Worm (Caenorhabditis elegans) whole organism, L4 larva: ENCODE results near the gene atgl-1.

Source experiments
- F10B5.3 ChIP-seq: sonication (generic microtip); optimal IDR thresholded peaks from 2 replicates; lab custom pipeline; 2016; ENCODE audit warnings: mild to moderate bottlenecking, missing genetic modification characterization, missing compliant biosample characterization
- F37D6.2 ChIP-seq: sonication (generic microtip); optimal IDR thresholded peaks from 2 replicates; lab custom pipeline; 2016; ENCODE audit warnings: mild to moderate bottlenecking, missing genetic modification characterization, missing compliant biosample characterization
- F44E2.7 ChIP-seq: fragments of 200-800 bp; sonication (Bioruptor generic); IDR thresholded peaks from 2 replicates; pipeline ENCODE4 v2.1.2; 2022; ENCODE audit warnings: missing genetic modification characterization, missing compliant biosample characterization
- F49E8.2 ChIP-seq: sonication (generic microtip); optimal IDR thresholded peaks from 2 replicates; lab custom pipeline; 2016; ENCODE audit warnings: missing compliant biosample characterization, mild to moderate bottlenecking, missing genetic modification characterization, borderline replicate concordance
- Y48G9A.11 ChIP-seq: fragments of 200-800 bp; sonication (Bioruptor generic); IDR thresholded peaks from 2 replicates; pipeline ENCODE4 v1.3.6; 2022; ENCODE audit warnings: missing genetic modification reagents, missing genetic modification characterization, missing compliant biosample characterization
- aha-1 ChIP-seq: fragments of 150-350 bp; peaks from one replicate; lab custom pipeline; 2014; ENCODE audit warnings: missing biosample characterization, missing genetic modification characterization
- aly-2 ChIP-seq: sonication (generic microtip); optimal IDR thresholded peaks from 2 replicates; lab custom pipeline; 2018; ENCODE audit warnings: missing biosample characterization, missing genetic modification characterization
- daf-12 ChIP-seq: fragments of 150-350 bp; optimal IDR thresholded peaks from 2 replicates; lab custom pipeline; 2014; ENCODE audit warnings: missing biosample characterization, missing genetic modification reagents, missing genetic modification characterization
- daf-16 ChIP-seq, 3 experiments: sonication (generic microtip); optimal IDR thresholded peaks; 2 replicates each; lab custom pipeline; 2016 to 2017; ENCODE audit warnings: missing genetic modification characterization in 3 of 3, missing genetic modification reagents in 3 of 3, mild to moderate bottlenecking in 2 of 3, missing compliant biosample characterization in 2 of 3, missing biosample characterization in 1 of 3, moderate library complexity in 1 of 3
- daf-19 ChIP-seq: fragments of 200-800 bp; sonication (Bioruptor generic); conservative IDR thresholded peaks from 2 replicates; pipeline ENCODE4 v1.3.6; 2022; ENCODE audit warnings: missing genetic modification characterization, missing compliant biosample characterization
- dmd-6 ChIP-seq: fragments of 200-800 bp; sonication (Bioruptor generic); IDR thresholded peaks from 2 replicates; pipeline ENCODE4 v1.3.6; 2022; ENCODE audit warnings: missing genetic modification reagents, missing genetic modification characterization, missing compliant biosample characterization
- dve-1 ChIP-seq: sonication (generic microtip); optimal IDR thresholded peaks from 2 replicates; lab custom pipeline; 2017; ENCODE audit warnings: antibody characterized with exemption, mild to moderate bottlenecking, missing genetic modification characterization, missing compliant biosample characterization; ENCODE audit not compliant: insufficient read depth
- fkh-10 ChIP-seq: fragments of 150-350 bp; optimal IDR thresholded peaks from 2 replicates; lab custom pipeline; 2014; ENCODE audit warnings: missing biosample characterization, missing genetic modification reagents, missing genetic modification characterization
- hlh-11 ChIP-seq: fragments of 200-800 bp; sonication (Bioruptor generic); optimal IDR thresholded peaks from 2 replicates; lab custom pipeline; 2018; ENCODE audit warnings: mild to moderate bottlenecking, missing genetic modification characterization, missing compliant biosample characterization
- hlh-30 ChIP-seq: sonication (generic microtip); optimal IDR thresholded peaks from 2 replicates; lab custom pipeline; 2017; ENCODE audit warnings: antibody characterized with exemption, mild to moderate bottlenecking, missing genetic modification characterization, missing compliant biosample characterization; ENCODE audit not compliant: insufficient read depth
- lim-7 ChIP-seq: fragments of 200-800 bp; sonication (Bioruptor generic); IDR thresholded peaks from 2 replicates; pipeline ENCODE4 v1.3.6; 2022; ENCODE audit warnings: missing genetic modification characterization, missing compliant biosample characterization
- lin-1 ChIP-seq: fragments of 200-800 bp; sonication (Bioruptor generic); IDR thresholded peaks from 2 replicates; pipeline ENCODE4 v1.3.6; 2022; ENCODE audit warnings: missing genetic modification reagents, missing genetic modification characterization, missing compliant biosample characterization
- lin-13 ChIP-seq: fragments of 150-350 bp; optimal IDR thresholded peaks from 2 replicates; lab custom pipeline; 2014; ENCODE audit warnings: missing biosample characterization, missing genetic modification reagents, missing genetic modification characterization
- lin-38 ChIP-seq: fragments of 200-800 bp; sonication (Bioruptor generic); IDR thresholded peaks from 2 replicates; pipeline ENCODE4 v1.3.6; 2022; ENCODE audit warnings: missing genetic modification reagents, missing genetic modification characterization, missing compliant biosample characterization
- lir-3 ChIP-seq: sonication (generic microtip); optimal IDR thresholded peaks from 2 replicates; lab custom pipeline; 2016; ENCODE audit warnings: mild to moderate bottlenecking, missing genetic modification characterization, missing compliant biosample characterization
- lsy-2 ChIP-seq, 2 experiments: fragments of 150-350 bp in 1 of 2; sonication (generic microtip) in 1 of 2; optimal IDR thresholded peaks; 2 replicates each; lab custom pipeline; 2014 to 2017; ENCODE audit warnings: missing biosample characterization in 2 of 2, missing genetic modification characterization in 2 of 2
- madf-9 ChIP-seq: fragments of 200-800 bp; sonication (Bioruptor generic); conservative IDR thresholded peaks from 2 replicates; pipeline ENCODE4 v1.3.6; 2022; ENCODE audit warnings: missing genetic modification reagents, missing genetic modification characterization, missing compliant biosample characterization
- mdl-1 ChIP-seq, 2 experiments: fragments of 150-350 bp in 1 of 2; sonication (generic microtip) in 1 of 2; optimal IDR thresholded peaks; 2 replicates each; lab custom pipeline; 2014 to 2017; ENCODE audit warnings: missing biosample characterization in 2 of 2, missing genetic modification characterization in 2 of 2
- mdt-29 ChIP-seq: fragments of 200-800 bp; sonication (Bioruptor generic); IDR thresholded peaks from 2 replicates; pipeline ENCODE4 v1.3.6; 2022; ENCODE audit warnings: missing genetic modification reagents, missing genetic modification characterization, missing compliant biosample characterization
- mxl-3 ChIP-seq: fragments of 200-800 bp; sonication (Bioruptor generic); optimal IDR thresholded peaks from 2 replicates; lab custom pipeline; 2018; ENCODE audit warnings: mild to moderate bottlenecking, missing genetic modification characterization, missing compliant biosample characterization
- nhr-102 ChIP-seq: sonication (generic microtip); optimal IDR thresholded peaks from 2 replicates; lab custom pipeline; 2016; ENCODE audit warnings: mild to moderate bottlenecking, missing genetic modification characterization, moderate library complexity, missing compliant biosample characterization
- nhr-11 ChIP-seq: fragments of 150-350 bp; optimal IDR thresholded peaks from 2 replicates; lab custom pipeline; 2014; ENCODE audit warnings: missing biosample characterization, missing genetic modification characterization
- nhr-111 ChIP-seq: fragments of 200-800 bp; sonication (Bioruptor generic); optimal IDR thresholded peaks from 2 replicates; lab custom pipeline; 2018; ENCODE audit warnings: mild to moderate bottlenecking, missing genetic modification characterization, missing compliant biosample characterization
- nhr-237 ChIP-seq: sonication (generic microtip); optimal IDR thresholded peaks from 2 replicates; lab custom pipeline; 2017; ENCODE audit warnings: missing biosample characterization, missing genetic modification characterization
- nhr-28 ChIP-seq: fragments of 150-350 bp; optimal IDR thresholded peaks from 2 replicates; lab custom pipeline; 2014; ENCODE audit warnings: missing biosample characterization, missing genetic modification characterization
- nhr-42 ChIP-seq: fragments of 200-800 bp; sonication (Bioruptor generic); IDR thresholded peaks from 2 replicates; pipeline ENCODE4 v1.3.6; 2022; ENCODE audit warnings: missing genetic modification characterization, missing compliant biosample characterization
- nhr-48 ChIP-seq: sonication (generic microtip); optimal IDR thresholded peaks from 2 replicates; lab custom pipeline; 2016; ENCODE audit warnings: mild to moderate bottlenecking, missing genetic modification characterization, missing compliant biosample characterization
- nhr-77 ChIP-seq: fragments of 150-350 bp; optimal IDR thresholded peaks from 2 replicates; lab custom pipeline; 2014; ENCODE audit warnings: missing biosample characterization, missing genetic modification characterization
- pqm-1 ChIP-seq: sonication (generic microtip); optimal IDR thresholded peaks from 2 replicates; lab custom pipeline; 2017; ENCODE audit warnings: missing biosample characterization, missing genetic modification characterization
- set-16 ChIP-seq: fragments of 200-800 bp; sonication (Bioruptor generic); IDR thresholded peaks from 2 replicates; pipeline ENCODE4 v1.3.6; 2022; ENCODE audit warnings: missing genetic modification reagents, missing genetic modification characterization, missing compliant biosample characterization
- unc-130 ChIP-seq: sonication (generic microtip); optimal IDR thresholded peaks from 2 replicates; lab custom pipeline; 2016; ENCODE audit warnings: missing genetic modification reagents, missing genetic modification characterization, missing compliant biosample characterization
- unc-62 ChIP-seq, 3 experiments: fragments of 150-350 bp in 1 of 3; sonication (generic microtip); optimal IDR thresholded peaks in 2 of 3; peaks in 1 of 3; 1 replicate in 1 of 3; 2 replicates in 2 of 3; lab custom pipeline; 2014 to 2017; ENCODE audit warnings: missing biosample characterization in 3 of 3, missing genetic modification characterization in 3 of 3, missing genetic modification reagents in 3 of 3, missing genotype in 1 of 3
- zag-1 ChIP-seq: fragments of 150-350 bp; optimal IDR thresholded peaks from 2 replicates; lab custom pipeline; 2014; ENCODE audit warnings: missing biosample characterization, missing genetic modification characterization
- zfp-3 ChIP-seq: fragments of 200-800 bp; sonication (Bioruptor generic); conservative IDR thresholded peaks from 2 replicates; pipeline ENCODE4 v1.3.6; 2022; ENCODE audit warnings: missing genetic modification reagents, missing genetic modification characterization, missing compliant biosample characterization
- zip-11 ChIP-seq: fragments of 200-800 bp; sonication (Bioruptor generic); IDR thresholded peaks from 2 replicates; pipeline ENCODE4 v1.3.6; 2022; ENCODE audit warnings: missing genetic modification characterization, missing compliant biosample characterization
- ztf-11 ChIP-seq: fragments of 150-350 bp; optimal IDR thresholded peaks from 2 replicates; lab custom pipeline; 2014; ENCODE audit warnings: missing biosample characterization, missing genetic modification characterization

atgl-1 gene

ce11 chrIII:6402810-6403209, 16.4 kb downstream of the atgl-1 start:
- TF ChIP-seq mdt-29 (GFP tag; lab: Robert Waterston, UW) (peak; percentile 34; the same call in 1 of the 2 replicates), unc-62 (GFP tag; optimal IDR thresholded peaks at IDR 0.05 in 1 of 2; lab: Kevin White, UChicago) (peak in 1 of 2 experiments; percentile 83), unc-62 (tag; optimal IDR thresholded peaks at IDR 0.05; lab: Kevin White, UChicago) (no peak), aly-2 (tag; lab: Kevin White, UChicago) (no peak), dmd-6 (GFP tag; lab: Robert Waterston, UW) (peak; percentile 67), mxl-3 (no peak), aha-1 (peak; percentile 56), ztf-11 (tag; lab: Kevin White, UChicago) (no peak)

- TF ChIP-seq Y48G9A.11 (GFP tag; lab: Robert Waterston, UW) (no peak), nhr-77 (tag; lab: Kevin White, UChicago) (no peak), set-16 (GFP tag; lab: Robert Waterston, UW) (no peak), zag-1 (tag; lab: Kevin White, UChicago) (no peak), lim-7 (GFP tag; lab: Robert Waterston, UW) (no peak), zip-11 (no peak), nhr-42 (GFP tag; lab: Robert Waterston, UW) (no peak), nhr-111 (GFP tag; lab: Kevin White, UChicago) (no peak), unc-130 (GFP tag; lab: Kevin White, UChicago) (no peak), lir-3 (tag; lab: Kevin White, UChicago) (no peak), ztf-11 (tag; lab: Kevin White, UChicago) (no peak), aly-2 (tag; lab: Kevin White, UChicago) (no peak), hlh-11 (tag; lab: Kevin White, UChicago) (peak; percentile 35), F49E8.2 (tag; lab: Kevin White, UChicago) (no peak), madf-9 (no peak), F44E2.7 (no peak), daf-16 (GFP tag; optimal IDR thresholded peaks at IDR 0.05; lab: Kevin White, UChicago) (peak in 1 of 2 experiments; percentile 64), daf-16 (tag; optimal IDR thresholded peaks at IDR 0.05; lab: Kevin White, UChicago) (no peak), unc-62 (GFP tag; optimal IDR thresholded peaks at IDR 0.05 in 1 of 2; lab: Kevin White, UChicago) (peak in 1 of 2 experiments; percentile 74), unc-62 (tag; optimal IDR thresholded peaks at IDR 0.05; lab: Kevin White, UChicago) (no peak), dve-1 (no peak), pqm-1 (tag; lab: Kevin White, UChicago) (no peak)
- TF ChIP-seq, all 104 proteins: peak for 3
Observed at ce11 chrIII:6402346-6402745, 16.9 kb downstream of the atgl-1 start.

ce11 chrIII:6399424-6399823, 19.8 kb downstream of the atgl-1 start:
- TF ChIP-seq F37D6.2 (tag; lab: Kevin White, UChicago) (no peak), fkh-10 (GFP tag; lab: Kevin White, UChicago) (peak; percentile 73)

- TF ChIP-seq nhr-11 (tag; lab: Kevin White, UChicago) = peak; percentile 63
- TF ChIP-seq daf-16 (GFP tag; optimal IDR thresholded peaks at IDR 0.05; lab: Kevin White, UChicago) = peak in 1 of 2 experiments; percentile 72
- TF ChIP-seq daf-16 (tag; optimal IDR thresholded peaks at IDR 0.05; lab: Kevin White, UChicago) = no peak
- TF ChIP-seq madf-9 = no peak
- peak; percentile 65 for TF ChIP-seq aha-1
- no peak for TF ChIP-seq lin-13 (GFP tag; lab: Kevin White, UChicago)
Observed at ce11 chrIII:6398124-6398523, 21.1 kb downstream of the atgl-1 start.

ce11 chrIII:6396381-6396780, 22.9 kb downstream of the atgl-1 start:
- TF ChIP-seq daf-12 (tag; lab: Kevin White, UChicago) (no peak), nhr-102 (tag; lab: Kevin White, UChicago) (peak; percentile 80), mdl-1 (tag; optimal IDR thresholded peaks at IDR 0.05; lab: Kevin White, UChicago) (peak in 1 of 2 experiments; percentile 76), zfp-3 (no peak), hlh-11 (tag; lab: Kevin White, UChicago) (peak; percentile 87), daf-19 (GFP tag; lab: Robert Waterston, UW) (no peak), F10B5.3 (tag; lab: Kevin White, UChicago) (no peak), nhr-77 (tag; lab: Kevin White, UChicago) (peak; percentile 31), lin-1 (GFP tag; lab: Robert Waterston, UW) (peak; percentile 76), nhr-237 (tag; lab: Kevin White, UChicago) (no peak), dmd-6 (GFP tag; lab: Robert Waterston, UW) (peak; percentile 86), nhr-28 (peak; percentile 59), lsy-2 (tag; optimal IDR thresholded peaks at IDR 0.05; lab: Kevin White, UChicago) (peak in 1 of 2 experiments; percentile 33), hlh-30 (tag; lab: Kevin White, UChicago) (peak; percentile 6), lin-38 (no peak), dve-1 (peak; percentile 78), nhr-48 (tag; lab: Kevin White, UChicago) (peak; percentile 76), daf-16 (GFP tag; optimal IDR thresholded peaks at IDR 0.05; lab: Kevin White, UChicago) (peak in 1 of 2 experiments; percentile 57), daf-16 (tag; optimal IDR thresholded peaks at IDR 0.05; lab: Kevin White, UChicago) (peak; percentile 95), aly-2 (tag; lab: Kevin White, UChicago) (no peak)
